Fruit fly (Drosophila melanogaster): ENCODE data around the gene Mur29B.

The Mur29B gene

dm6 chr2L:8350560-8351171 lies 1.3 kb upstream of the Mur29B start (continued):
- TF ChIP-seq Chrac-16 (GFP tag; optimal IDR thresholded peaks at IDR 0.05) (no peak), H2.0 (GFP tag; IDR thresholded peaks at IDR 0.05) (0 out of 2 replicates have a peak, but pooled peaks have one; percentile 8), Side (GFP tag; optimal IDR thresholded peaks at IDR 0.05) (peak; percentile 16), CG12942 (GFP tag; optimal IDR thresholded peaks at IDR 0.05) (no peak), HLH4C (GFP tag; IDR thresholded peaks at IDR 0.05; ENCODE audit: partially characterized antibody) (no peak), GATAe (GFP tag; conservative IDR thresholded peaks at IDR 0.05) (no peak), CG7963 (GFP tag; IDR thresholded peaks at IDR 0.05; ENCODE audit: partially characterized antibody) (no peak), CG6683 (GFP tag; optimal IDR thresholded peaks at IDR 0.05) (peak; percentile 2), Gsc (GFP tag; IDR thresholded peaks at IDR 0.05) (no peak), ash1 (GFP tag; optimal IDR thresholded peaks at IDR 0.05) (no peak), da (GFP tag; optimal IDR thresholded peaks at IDR 0.05) (no peak), pzg (GFP tag; optimal IDR thresholded peaks at IDR 0.05) (no peak), dmrt99B (tag; optimal IDR thresholded peaks at IDR 0.05) (peak; percentile 25), CG10431 (GFP tag; optimal IDR thresholded peaks at IDR 0.05) (no peak), CG6689 (GFP tag; IDR thresholded peaks at IDR 0.05) (no peak), danr (GFP tag; IDR thresholded peaks at IDR 0.05) (no peak), NFAT (GFP tag; IDR thresholded peaks at IDR 0.05) (no peak), CG1792 (GFP tag; optimal IDR thresholded peaks at IDR 0.05) (no peak), CG34224 (GFP tag; IDR thresholded peaks at IDR 0.05; ENCODE audit: partially characterized antibody) (no peak), B-H2 (GFP tag; optimal IDR thresholded peaks at IDR 0.05) (peak; percentile 49), CG9932 (GFP tag; IDR thresholded peaks at IDR 0.05) (no peak), MESR4 (GFP tag; optimal IDR thresholded peaks at IDR 0.05) (no peak), CG31224 (GFP tag; IDR thresholded peaks at IDR 0.05) (no peak), CG8089 (GFP tag; optimal IDR thresholded peaks at IDR 0.05) (no peak), CG15011 (GFP tag; optimal IDR thresholded peaks at IDR 0.05) (peak; percentile 47), CG11398 (GFP tag; optimal IDR thresholded peaks at IDR 0.05) (no peak), jigr1 (GFP tag; IDR thresholded peaks at IDR 0.05) (no peak), CG30020 (tag; optimal IDR thresholded peaks at IDR 0.05) (no peak), CG14441 (GFP tag; IDR thresholded peaks at IDR 0.05) (no peak), sr (GFP tag; IDR thresholded peaks at IDR 0.05) (no peak), Bteb2 (GFP tag; optimal IDR thresholded peaks at IDR 0.05) (peak; percentile 30), Hsf (GFP tag; optimal IDR thresholded peaks at IDR 0.05) (no peak), grn (GFP tag; optimal IDR thresholded peaks at IDR 0.05) (peak; percentile 74), CG15269 (tag; optimal IDR thresholded peaks at IDR 0.05) (peak; percentile 63), abd-A (tag; optimal IDR thresholded peaks at IDR 0.05) (no peak), CG3407 (GFP tag; optimal IDR thresholded peaks at IDR 0.05) (peak; percentile 32), CG11695 (GFP tag; IDR thresholded peaks at IDR 0.05) (peak; percentile 7; the same call in 1 of the 3 replicates), Dek (tag; optimal IDR thresholded peaks at IDR 0.05) (peak; percentile 41), Lim3 (GFP tag; IDR thresholded peaks at IDR 0.05) (no peak), Sry-δ (GFP tag; optimal IDR thresholded peaks at IDR 0.05) (no peak), CG7839 (tag; optimal IDR thresholded peaks at IDR 0.05) (peak; percentile 27), CG17361 (GFP tag; IDR thresholded peaks at IDR 0.05) (no peak), CG4404 (GFP tag; IDR thresholded peaks at IDR 0.05) (no peak), CG10565 (GFP tag; optimal IDR thresholded peaks at IDR 0.05) (no peak), CG4730 (GFP tag; IDR thresholded peaks at IDR 0.05) (peak; percentile 6; the same call in 1 of the 2 replicates), pnt (GFP tag; optimal IDR thresholded peaks at IDR 0.05) (no peak), CG2712 (tag; optimal IDR thresholded peaks at IDR 0.05) (no peak), CG7372 (GFP tag; IDR thresholded peaks at IDR 0.05) (peak; percentile 68), gce (GFP tag; IDR thresholded peaks at IDR 0.05) (no peak; the same call in 2 of the 3 replicates), CG12391 (tag; optimal IDR thresholded peaks at IDR 0.05) (peak; percentile 21), CG17359 (tag; optimal IDR thresholded peaks at IDR 0.05) (peak; percentile 59)
